Fruit fly (Drosophila melanogaster): ENCODE data around the gene CG5466.

CG5466 gene

DNA sequence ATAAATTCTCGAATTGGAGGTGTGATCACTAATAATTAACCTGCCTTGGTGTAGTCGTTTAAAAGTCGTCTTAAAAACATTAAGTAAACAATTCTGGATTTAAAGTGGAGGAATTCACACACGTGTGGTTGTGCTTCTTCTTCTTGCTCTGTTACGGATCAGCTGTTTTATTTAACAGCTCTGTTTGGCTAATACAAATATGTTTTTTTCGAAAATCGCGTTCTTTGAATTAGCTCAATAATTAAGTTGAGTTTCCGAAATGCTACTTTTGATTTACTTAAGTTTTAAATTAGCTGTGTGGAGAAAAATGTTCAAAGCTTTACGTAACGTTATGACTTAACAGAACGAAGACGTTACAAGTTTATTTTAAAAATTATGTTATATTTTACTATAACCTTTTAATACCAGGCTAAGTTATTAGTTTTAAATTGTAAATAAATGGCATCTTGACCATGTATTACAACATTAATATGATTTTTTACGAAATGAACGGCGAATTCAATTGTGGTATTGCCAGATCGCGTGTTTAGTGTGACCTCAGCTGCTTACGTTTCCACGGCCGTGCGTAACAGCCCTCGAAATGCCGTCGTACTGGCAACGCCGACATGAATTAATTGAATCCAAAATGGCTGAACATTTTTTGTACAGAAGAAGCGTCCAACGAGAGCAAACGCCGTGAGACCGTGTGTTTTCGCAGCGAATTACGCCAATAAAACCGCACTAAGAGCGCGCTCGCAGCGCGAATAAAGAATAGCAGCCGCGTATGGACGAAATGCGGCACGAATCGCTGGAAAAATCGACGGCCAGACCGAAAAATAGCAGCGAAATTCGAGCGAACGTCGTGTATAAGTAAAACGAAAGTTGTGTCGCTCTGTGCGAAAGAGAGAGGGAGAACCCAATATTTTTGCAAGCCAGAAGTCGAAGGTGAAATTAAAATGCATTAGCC lies 24.9 kb upstream of the CG5466 start, which contains the start of the genes Pus1 and bon (continued):
- TF ChIP-seq Xbp1 (GFP tag; optimal IDR thresholded peaks at IDR 0.05) (peak; percentile 39), CG3847 (GFP tag; IDR thresholded peaks at IDR 0.05) (peak; percentile 64)

- TF ChIP-seq Trl (optimal IDR thresholded peaks at IDR 0.05) (peak in 1 of 2 experiments; percentile 13), Trl (GFP tag; optimal IDR thresholded peaks at IDR 0.05) (no peak), CG16815 (GFP tag; optimal IDR thresholded peaks at IDR 0.05) (no peak), jumu (GFP tag; optimal IDR thresholded peaks at IDR 0.05) (no peak), Taf1 (GFP tag; IDR thresholded peaks at IDR 0.05) (0 out of 2 replicates have a peak, but pooled peaks have one; percentile 15), CG4617 (GFP tag; optimal IDR thresholded peaks at IDR 0.05; ENCODE audit: borderline replicate concordance) (no peak), scrt (GFP tag; optimal IDR thresholded peaks at IDR 0.05) (no peak), p53 (GFP tag; optimal IDR thresholded peaks at IDR 0.05) (peak; percentile 5), CG9215 (GFP tag; IDR thresholded peaks at IDR 0.05) (no peak), CG42726 (GFP tag; IDR thresholded peaks at IDR 0.05; ENCODE audit: partially characterized antibody) (0 out of 2 replicates have a peak, but pooled peaks have one; percentile 4), CG10959 (GFP tag; IDR thresholded peaks at IDR 0.05) (no peak), crc (GFP tag; optimal IDR thresholded peaks at IDR 0.05) (no peak), CG16813 (GFP tag; IDR thresholded peaks at IDR 0.05; ENCODE audit: partially characterized antibody) (0 out of 3 replicates have a peak, but pooled peaks have one; percentile 25), Hmx (GFP tag; optimal IDR thresholded peaks at IDR 0.05) (no peak), Atf6 (GFP tag; IDR thresholded peaks at IDR 0.05) (0 out of 2 replicates have a peak, but pooled peaks have one; percentile 3), nerfin-1 (tag; optimal IDR thresholded peaks at IDR 0.05) (peak; percentile 84)
Measured at dm6 chr3R:20593463-20593838, 24.2 kb upstream of the CG5466 start.

dm6 chr3R:20594194-20595144 lies 23.2 kb upstream of the CG5466 start:
- TF ChIP-seq unpg (GFP tag; optimal IDR thresholded peaks at IDR 0.05) (peak; percentile 94), ase (GFP tag; IDR thresholded peaks at IDR 0.05) (peak; percentile 58; the same call in 2 of the 3 replicates), CG11504 (tag; optimal IDR thresholded peaks at IDR 0.05) (peak; percentile 95), ttk (GFP tag; IDR thresholded peaks at IDR 0.05) (peak; percentile 81), Hr39 (optimal IDR thresholded peaks at IDR 0.05) (no peak), CG10543 (GFP tag; optimal IDR thresholded peaks at IDR 0.05) (peak; percentile 72), Rx (GFP tag; IDR thresholded peaks at IDR 0.05) (0 out of 2 replicates have a peak, but pooled peaks have one; percentile 32), CG4404 (GFP tag; IDR thresholded peaks at IDR 0.05) (peak; percentile 81), E2f2 (GFP tag; IDR thresholded peaks at IDR 0.05) (peak; percentile 53; the same call in 1 of the 2 replicates), pan (optimal IDR thresholded peaks at IDR 0.05) (no peak), pan (GFP tag; optimal IDR thresholded peaks at IDR 0.05 in 1 of 2, IDR thresholded peaks at IDR 0.05 in 1 of 2) (peak in 1 of 2 experiments; percentile 82), CG3838 (GFP tag; optimal IDR thresholded peaks at IDR 0.05) (no peak), zf30C (GFP tag; optimal IDR thresholded peaks at IDR 0.05) (peak; percentile 93), CG5953 (GFP tag; IDR thresholded peaks at IDR 0.05) (0 out of 2 replicates have a peak, but pooled peaks have one; percentile 16), vvl (GFP tag; IDR thresholded peaks at IDR 0.05) (peak; percentile 86), Chrac-16 (GFP tag; optimal IDR thresholded peaks at IDR 0.05) (peak; percentile 68), ap (GFP tag; IDR thresholded peaks at IDR 0.05) (peak; percentile 64), btn (GFP tag; optimal IDR thresholded peaks at IDR 0.05) (no peak), cwo (GFP tag; optimal IDR thresholded peaks at IDR 0.05) (peak; percentile 99), CG12155 (GFP tag; optimal IDR thresholded peaks at IDR 0.05) (peak; percentile 77), Sox100B (GFP tag; optimal IDR thresholded peaks at IDR 0.05) (peak; percentile 97), da (GFP tag; optimal IDR thresholded peaks at IDR 0.05) (peak; percentile 47), CG31365 (tag; optimal IDR thresholded peaks at IDR 0.05) (no peak), CG5245 (GFP tag; optimal IDR thresholded peaks at IDR 0.05) (peak; percentile 72), CG15514 (GFP tag; optimal IDR thresholded peaks at IDR 0.05) (peak; percentile 42), kah (GFP tag; optimal IDR thresholded peaks at IDR 0.05) (peak; percentile 80), chif (GFP tag; optimal IDR thresholded peaks at IDR 0.05) (peak in 1 of 2 experiments; percentile 21)
